Fruit fly (Drosophila melanogaster) whole organism, embryonic: ENCODE results near the gene Lst8.

Source experiments
- Asciz ChIP-seq: fragments of 200-800 bp; sonication (Bioruptor generic); optimal IDR thresholded peaks from 2 replicates; lab custom pipeline; 2017; ENCODE audit warnings: missing biosample characterization, mild to moderate bottlenecking, missing genetic modification characterization, missing genetic modification reagents
- CG11247 ChIP-seq: fragments of 200-800 bp; sonication (Bioruptor generic); IDR thresholded peaks from 2 replicates; pipeline ENCODE4 v1.3.6; 2022; ENCODE audit warnings: missing biosample characterization, missing genetic modification characterization
- CG11696 ChIP-seq: fragments of 200-800 bp; sonication (Bioruptor generic); IDR thresholded peaks from 2 replicates; pipeline ENCODE4 v1.3.6; 2022; ENCODE audit warnings: missing biosample characterization, missing genetic modification characterization
- CG1529 ChIP-seq: fragments of 200-800 bp; sonication (Bioruptor generic); optimal IDR thresholded peaks from 3 replicates; lab custom pipeline; 2018; ENCODE audit warnings: missing biosample characterization, missing genetic modification characterization
- CG15479 ChIP-seq: fragments of 200-800 bp; sonication (Bioruptor generic); optimal IDR thresholded peaks from 3 replicates; lab custom pipeline; 2019; ENCODE audit warnings: missing biosample characterization, mild to moderate bottlenecking, missing genetic modification characterization, moderate library complexity
- CG15514 ChIP-seq: fragments of 200-800 bp; sonication (Bioruptor generic); optimal IDR thresholded peaks from 3 replicates; lab custom pipeline; 2017; ENCODE audit warnings: missing biosample characterization, missing genetic modification characterization, mild to moderate bottlenecking, moderate library complexity, missing genetic modification reagents
- CG15601 ChIP-seq: fragments of 200-800 bp; sonication (Bioruptor generic); optimal IDR thresholded peaks from 3 replicates; lab custom pipeline; 2019; ENCODE audit warnings: missing biosample characterization, mild to moderate bottlenecking, missing genetic modification characterization, moderate library complexity
- CG17612 ChIP-seq: fragments of 200-800 bp; sonication (Bioruptor generic); IDR thresholded peaks from 2 replicates; pipeline ENCODE4 v1.3.6; 2022; ENCODE audit warnings: missing biosample characterization, missing genetic modification characterization
- CG30020 ChIP-seq: fragments of 200-800 bp; optimal IDR thresholded peaks from 2 replicates; lab custom pipeline; 2019; ENCODE audit warnings: missing biosample characterization, mild to moderate bottlenecking, missing genetic modification characterization, moderate library complexity
- CG7839 ChIP-seq: fragments of 200-800 bp; sonication (Bioruptor generic); optimal IDR thresholded peaks from 3 replicates; lab custom pipeline; 2018; ENCODE audit warnings: missing biosample characterization, mild to moderate bottlenecking, missing genetic modification characterization, moderate library complexity
- CG8290 ChIP-seq, 3 experiments: fragments of 200-800 bp; sonication (Bioruptor generic); optimal IDR thresholded peaks; 2 replicates each; lab custom pipeline; 2016 to 2019; ENCODE audit warnings: missing biosample characterization in 3 of 3, missing genetic modification characterization in 3 of 3, mild to moderate bottlenecking in 2 of 3, moderate library complexity in 1 of 3
- CHES-1-like ChIP-seq: fragments of 200-800 bp; sonication (Bioruptor generic); optimal IDR thresholded peaks from 2 replicates; lab custom pipeline; 2016; ENCODE audit warnings: missing biosample characterization, missing genetic modification characterization
- Camta ChIP-seq: fragments of 200-800 bp; sonication (Bioruptor generic); optimal IDR thresholded peaks from 2 replicates; lab custom pipeline; 2016; ENCODE audit warnings: missing biosample characterization, missing genetic modification characterization
- D19A ChIP-seq: fragments of 200-800 bp; optimal IDR thresholded peaks from 3 replicates; lab custom pipeline; 2019; ENCODE audit warnings: missing biosample characterization, mild to moderate bottlenecking, missing genetic modification characterization, moderate library complexity
- Dbx ChIP-seq: fragments of 200-800 bp; sonication (Bioruptor generic); IDR thresholded peaks from 3 replicates; pipeline ENCODE4 v1.3.6; 2022; ENCODE audit warnings: missing biosample characterization, missing genetic modification characterization
- Dfd ChIP-seq, 2 experiments: fragments of >200 bp; optimal IDR thresholded peaks; 2 replicates each; lab custom pipeline; 2017; ENCODE audit warnings: missing biosample characterization in 2 of 2, missing genetic modification characterization in 2 of 2
- E2f2 ChIP-seq: fragments of 200-800 bp; sonication (Bioruptor generic); IDR thresholded peaks from 2 replicates; pipeline ENCODE4 v1.3.6; 2022; ENCODE audit warnings: missing biosample characterization, missing genetic modification characterization
- Hr51 ChIP-seq, 2 experiments: fragments of 200-800 bp; sonication (Bioruptor generic); optimal IDR thresholded peaks; 2 replicates in 1 of 2; 3 replicates in 1 of 2; lab custom pipeline; 2016 to 2018; ENCODE audit warnings: missing biosample characterization in 2 of 2, missing genetic modification characterization in 2 of 2, mild to moderate bottlenecking in 1 of 2, moderate library complexity in 1 of 2
- Mad ChIP-seq: fragments of 200-800 bp; sonication (Bioruptor generic); optimal IDR thresholded peaks from 2 replicates; lab custom pipeline; 2016; ENCODE audit warnings: missing biosample characterization, missing genetic modification characterization
- Max ChIP-seq: fragments of 200-800 bp; sonication (Bioruptor generic); optimal IDR thresholded peaks from 2 replicates; lab custom pipeline; 2016; ENCODE audit warnings: missing biosample characterization, mild to moderate bottlenecking, missing genetic modification characterization
- Mrtf ChIP-seq: fragments of 200-800 bp; sonication (Bioruptor generic); IDR thresholded peaks from 3 replicates; pipeline ENCODE4 v1.3.6; 2022; ENCODE audit warnings: missing biosample characterization, missing genetic modification characterization
- Nf-YA ChIP-seq: fragments of 200-800 bp; sonication (Bioruptor generic); IDR thresholded peaks from 2 replicates; pipeline ENCODE4 v1.3.6; 2022; ENCODE audit warnings: missing biosample characterization, missing genetic modification characterization
- NfI ChIP-seq: fragments of 200-800 bp; sonication (Bioruptor generic); optimal IDR thresholded peaks from 3 replicates; lab custom pipeline; 2018; ENCODE audit warnings: missing biosample characterization, mild to moderate bottlenecking, missing genetic modification characterization, moderate library complexity
- Opbp ChIP-seq: fragments of 200-800 bp; sonication (Bioruptor generic); IDR thresholded peaks from 3 replicates; pipeline ENCODE4 v1.3.6; 2022; ENCODE audit warnings: missing biosample characterization, missing genetic modification characterization; ENCODE audit not compliant: partially characterized antibody
- Stat92E ChIP-seq, 3 experiments: fragments of >200 bp in 2 of 3; fragments of 200-800 bp in 1 of 3; sonication (Bioruptor generic) in 1 of 3; optimal IDR thresholded peaks; 2 replicates each; lab custom pipeline; 2017 to 2019; ENCODE audit warnings: missing biosample characterization in 3 of 3, missing genetic modification characterization in 3 of 3, mild to moderate bottlenecking in 1 of 3, moderate library complexity in 1 of 3
- Usf ChIP-seq: fragments of 200-800 bp; sonication (Bioruptor generic); optimal IDR thresholded peaks from 2 replicates; lab custom pipeline; 2017; ENCODE audit warnings: missing genotype, missing biosample characterization, missing genetic modification characterization
- chinmo ChIP-seq: fragments of 200-800 bp; sonication (Bioruptor generic); IDR thresholded peaks from 4 replicates; pipeline ENCODE4 v1.3.6; 2022; ENCODE audit warnings: missing biosample characterization, missing genetic modification characterization; ENCODE audit not compliant: partially characterized antibody
- dmrt11E ChIP-seq: fragments of 200-800 bp; sonication (Bioruptor generic); optimal IDR thresholded peaks from 3 replicates; lab custom pipeline; 2018; ENCODE audit warnings: missing biosample characterization, mild to moderate bottlenecking, missing genetic modification characterization, moderate library complexity
- dysf ChIP-seq: fragments of 200-800 bp; sonication (Bioruptor generic); IDR thresholded peaks from 3 replicates; pipeline ENCODE4 v1.3.6; 2022; ENCODE audit warnings: missing biosample characterization, missing genetic modification characterization
- exex ChIP-seq: fragments of 200-800 bp; sonication (Bioruptor generic); optimal IDR thresholded peaks from 4 replicates; lab custom pipeline; 2018; ENCODE audit warnings: missing biosample characterization, mild to moderate bottlenecking, missing genetic modification characterization, moderate library complexity
- gcm2 ChIP-seq: fragments of 200-800 bp; sonication (Bioruptor generic); optimal IDR thresholded peaks from 2 replicates; lab custom pipeline; 2016; ENCODE audit warnings: missing biosample characterization, missing genetic modification characterization
- gro ChIP-seq: fragments of 200-800 bp; sonication (Bioruptor generic); optimal IDR thresholded peaks from 2 replicates; lab custom pipeline; 2016; ENCODE audit warnings: missing biosample characterization, missing genetic modification characterization
- inv ChIP-seq: fragments of 200-800 bp; sonication (Bioruptor generic); IDR thresholded peaks from 2 replicates; pipeline ENCODE4 v1.3.6; 2022; ENCODE audit warnings: missing biosample characterization, missing genetic modification characterization; ENCODE audit not compliant: partially characterized antibody
- jing ChIP-seq: fragments of 200-800 bp; sonication (Bioruptor generic); optimal IDR thresholded peaks from 2 replicates; lab custom pipeline; 2018; ENCODE audit warnings: missing biosample characterization, mild to moderate bottlenecking, missing genetic modification characterization
- lov ChIP-seq, 2 experiments: fragments of 200-800 bp in 1 of 2; fragments of >200 bp in 1 of 2; sonication (Bioruptor generic) in 1 of 2; IDR thresholded peaks in 1 of 2; optimal IDR thresholded peaks in 1 of 2; 2 replicates in 1 of 2; 3 replicates in 1 of 2; pipeline versions ENCODE4 v1.3.6 to Lab custom; 2017 to 2022; ENCODE audit warnings: missing biosample characterization in 1 of 2, missing genetic modification characterization in 1 of 2
- mld ChIP-seq: fragments of 200-800 bp; sonication (Bioruptor generic); IDR thresholded peaks from 3 replicates; pipeline ENCODE4 v1.3.6; 2022; ENCODE audit warnings: missing biosample characterization, missing genetic modification characterization; ENCODE audit not compliant: partially characterized antibody
- nerfin-2 ChIP-seq: fragments of 200-800 bp; sonication (Bioruptor generic); IDR thresholded peaks from 2 replicates; pipeline ENCODE4 v1.3.6; 2022; ENCODE audit warnings: missing biosample characterization, missing genetic modification characterization; ENCODE audit not compliant: partially characterized antibody
- nom ChIP-seq: fragments of 200-800 bp; sonication (Bioruptor generic); optimal IDR thresholded peaks from 2 replicates; lab custom pipeline; 2017; ENCODE audit warnings: missing biosample characterization, missing genetic modification characterization, mild to moderate bottlenecking, moderate library complexity, missing genetic modification reagents
- onecut ChIP-seq: fragments of 200-800 bp; sonication (Bioruptor generic); IDR thresholded peaks from 2 replicates; pipeline ENCODE4 v1.3.6; 2022; ENCODE audit warnings: missing biosample characterization, missing genetic modification characterization
- pan ChIP-seq, 4 experiments: fragments of >200 bp in 3 of 4; fragments of 200-800 bp in 1 of 4; sonication (Bioruptor generic) in 1 of 4; optimal IDR thresholded peaks in 3 of 4; IDR thresholded peaks in 1 of 4; 2 replicates each; pipeline versions ENCODE4 v1.3.6 to Lab custom; 2017 to 2022; ENCODE audit warnings: missing biosample characterization in 2 of 4, missing genetic modification characterization in 2 of 4, mixed read lengths in 1 of 4
- pita ChIP-seq: fragments of 200-800 bp; sonication (Bioruptor generic); optimal IDR thresholded peaks from 2 replicates; lab custom pipeline; 2017; ENCODE audit warnings: missing biosample characterization, mild to moderate bottlenecking, missing genetic modification characterization
- pum ChIP-seq: fragments of 200-800 bp; sonication (Bioruptor generic); optimal IDR thresholded peaks from 2 replicates; lab custom pipeline; 2016; ENCODE audit warnings: missing biosample characterization, missing genetic modification characterization
- run ChIP-seq: fragments of 200-800 bp; sonication (Bioruptor generic); optimal IDR thresholded peaks from 3 replicates; lab custom pipeline; 2018; ENCODE audit warnings: missing biosample characterization, mild to moderate bottlenecking, missing genetic modification characterization
- shn ChIP-seq: fragments of 200-800 bp; sonication (Bioruptor generic); optimal IDR thresholded peaks from 3 replicates; lab custom pipeline; 2016; ENCODE audit warnings: missing biosample characterization, missing genetic modification characterization
- toy ChIP-seq: fragments of 200-800 bp; sonication (Bioruptor generic); IDR thresholded peaks from 2 replicates; pipeline ENCODE4 v1.3.6; 2022; ENCODE audit warnings: missing biosample characterization, missing genetic modification characterization
- zen ChIP-seq: fragments of 200-800 bp; sonication (Bioruptor generic); optimal IDR thresholded peaks from 3 replicates; lab custom pipeline; 2018; ENCODE audit warnings: missing biosample characterization, mild to moderate bottlenecking, missing genetic modification characterization, moderate library complexity

Gene Lst8

DNA sequence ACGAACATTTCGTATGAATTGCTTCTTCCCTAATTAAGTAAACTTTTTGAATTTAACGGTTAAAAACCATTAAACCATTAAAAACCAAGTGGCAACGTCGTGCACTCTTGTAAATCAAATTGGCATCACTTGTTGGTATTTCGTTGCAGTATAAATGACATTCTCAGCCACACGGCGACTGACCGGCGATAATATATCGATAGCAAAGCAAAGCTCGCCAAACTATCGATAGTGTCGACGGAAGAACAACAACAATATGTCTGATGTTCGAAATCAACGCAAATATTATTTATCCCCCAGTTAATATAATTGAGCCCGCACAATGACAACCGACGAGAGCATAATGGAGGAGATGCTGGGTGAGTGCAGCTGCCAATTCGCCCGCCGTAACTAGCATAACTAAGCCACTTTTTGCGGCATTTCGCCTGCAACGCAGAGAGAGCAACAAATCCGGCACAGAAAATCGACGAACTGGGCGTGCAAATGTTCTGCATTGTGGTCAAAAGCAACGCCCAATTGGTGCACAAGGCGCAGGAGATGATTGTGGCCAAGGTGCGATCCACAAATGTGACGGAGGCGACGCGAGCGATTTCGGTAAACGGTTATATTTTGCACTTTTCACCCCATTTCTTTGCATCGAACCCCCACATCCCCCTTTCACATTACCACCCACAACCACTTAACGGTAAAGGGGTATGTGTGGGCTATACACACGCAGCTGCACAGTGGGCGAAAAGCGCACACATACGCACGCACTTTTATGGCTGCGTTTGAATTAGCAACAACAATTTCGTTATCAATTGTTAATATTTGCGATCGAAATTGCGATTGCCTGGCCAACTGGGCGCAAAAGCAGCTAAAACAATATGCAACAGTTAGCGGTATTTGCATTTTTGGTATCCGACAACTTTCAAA, 4.7 kb downstream of the Lst8 start, which contains the start of gene Gga (continued):
- TF ChIP-seq CG11247 (GFP tag; lab: Robert Waterston, UW) (no peak), Mrtf (GFP tag; lab: Robert Waterston, UW) (no peak), run (tag; lab: Kevin White, UChicago) (no peak), Hr51 (GFP tag; optimal IDR thresholded peaks at IDR 0.05; lab: Kevin White, UChicago) (no peak), zen (tag; lab: Kevin White, UChicago) (no peak), Stat92E (GFP tag; optimal IDR thresholded peaks at IDR 0.05; lab: Kevin White, UChicago) (no peak), lov (optimal IDR thresholded peaks at IDR 0.05; lab: Kevin White, UChicago) (no peak), lov (GFP tag; IDR thresholded peaks at IDR 0.05; lab: Robert Waterston, UW) (no peak), CG8290 (GFP tag; optimal IDR thresholded peaks at IDR 0.05; lab: Kevin White, UChicago) (no peak), CG8290 (tag; optimal IDR thresholded peaks at IDR 0.05; lab: Kevin White, UChicago) (peak in 1 of 2 experiments; percentile 59), CG7839 (tag; lab: Kevin White, UChicago) (no peak), chinmo (GFP tag; lab: Robert Waterston, UW) (peak; percentile 95), mld (GFP tag; lab: Robert Waterston, UW) (peak; percentile 77; the same call in 2 of the 3 replicates), Usf (no peak), inv (peak; percentile 81), CG15514 (GFP tag; lab: Kevin White, UChicago) (peak; percentile 61), pum (GFP tag; lab: Kevin White, UChicago) (no peak), exex (peak; percentile 57), CG30020 (no peak), E2f2 (GFP tag; lab: Robert Waterston, UW) (peak; percentile 69), CG11696 (no peak), nom (GFP tag; lab: Kevin White, UChicago) (no peak), Camta (GFP tag; lab: Kevin White, UChicago) (no peak), shn (GFP tag; lab: Kevin White, UChicago) (no peak), jing (no peak), pita (no peak), nerfin-2 (GFP tag; lab: Robert Waterston, UW) (peak; percentile 69), NfI (GFP tag; lab: Kevin White, UChicago) (no peak), dmrt11E (tag; lab: Kevin White, UChicago) (no peak), Max (GFP tag; lab: Kevin White, UChicago) (no peak), gro (GFP tag; lab: Kevin White, UChicago) (no peak), CG15601 (tag; lab: Kevin White, UChicago) (no peak), pan (optimal IDR thresholded peaks at IDR 0.05; lab: Kevin White, UChicago) (no peak), pan (GFP tag; optimal IDR thresholded peaks at IDR 0.05 in 1 of 2, IDR thresholded peaks at IDR 0.05 in 1 of 2) (no peak), D19A (tag; lab: Kevin White, UChicago) (no peak), CG15479 (GFP tag; lab: Kevin White, UChicago) (no peak), CG17612 (GFP tag; lab: Robert Waterston, UW) (no peak), Dbx (GFP tag; lab: Robert Waterston, UW) (no peak), Dfd (GFP tag; optimal IDR thresholded peaks at IDR 0.05; lab: Kevin White, UChicago) (no peak), Opbp (GFP tag; lab: Robert Waterston, UW) (peak; percentile 91), CG1529 (GFP tag; lab: Kevin White, UChicago) (no peak), gcm2 (GFP tag; lab: Kevin White, UChicago) (no peak), Mad (GFP tag; lab: Kevin White, UChicago) (no peak), onecut (GFP tag; lab: Robert Waterston, UW) (no peak), dysf (GFP tag; lab: Robert Waterston, UW) (no peak), CHES-1-like (GFP tag; lab: Kevin White, UChicago) (no peak), Asciz (no peak), toy (GFP tag; lab: Robert Waterston, UW) (no peak), Nf-YA (GFP tag; lab: Robert Waterston, UW) (no peak)
